Worm (Caenorhabditis elegans) whole organism, L2 larva: ENCODE data around the gene cct-6.

Source experiments
- R02D3.7 ChIP-seq: fragments of 150-350 bp; optimal IDR thresholded peaks from 2 replicates; lab custom pipeline; 2014; ENCODE audit warnings: missing biosample characterization, missing genetic modification characterization
- ZK546.5 ChIP-seq: sonication (generic microtip); optimal IDR thresholded peaks from 2 replicates; lab custom pipeline; 2017; ENCODE audit warnings: missing biosample characterization, missing genetic modification characterization
- egl-27 ChIP-seq: sonication (generic microtip); optimal IDR thresholded peaks from 3 replicates; lab custom pipeline; 2017; ENCODE audit warnings: missing biosample characterization, missing genetic modification reagents, missing genetic modification characterization
- elt-1 ChIP-seq: fragments of 150-350 bp; optimal IDR thresholded peaks from 2 replicates; lab custom pipeline; 2014; ENCODE audit warnings: missing biosample characterization, missing genetic modification characterization
- fos-1 ChIP-seq: fragments of 150-350 bp; optimal IDR thresholded peaks from 2 replicates; lab custom pipeline; 2014; ENCODE audit warnings: missing biosample characterization, missing genetic modification characterization
- lin-39 ChIP-seq: fragments of 150-350 bp; optimal IDR thresholded peaks from 2 replicates; lab custom pipeline; 2014; ENCODE audit warnings: missing biosample characterization, missing genetic modification reagents, missing genetic modification characterization
- mdl-1 ChIP-seq, 2 experiments: fragments of 150-350 bp in 1 of 2; sonication (generic microtip) in 1 of 2; optimal IDR thresholded peaks; 2 replicates each; lab custom pipeline; 2017; ENCODE audit warnings: missing biosample characterization in 2 of 2, missing genetic modification characterization in 2 of 2
- nhr-77 ChIP-seq: fragments of 150-350 bp; optimal IDR thresholded peaks from 2 replicates; lab custom pipeline; 2014; ENCODE audit warnings: missing biosample characterization, missing genetic modification characterization
- snpc-4 ChIP-seq: fragments of 150-350 bp; optimal IDR thresholded peaks from 2 replicates; lab custom pipeline; 2014; ENCODE audit warnings: missing biosample characterization, missing genetic modification characterization
- unc-39 ChIP-seq: fragments of 150-350 bp; optimal IDR thresholded peaks from 2 replicates; lab custom pipeline; 2014; ENCODE audit warnings: missing biosample characterization, missing genetic modification characterization
- zag-1 ChIP-seq: fragments of 150-350 bp; optimal IDR thresholded peaks from 2 replicates; lab custom pipeline; 2014; ENCODE audit warnings: missing biosample characterization, missing genetic modification characterization
- ztf-11 ChIP-seq: sonication (generic microtip); optimal IDR thresholded peaks from 2 replicates; lab custom pipeline; 2017; ENCODE audit warnings: missing biosample characterization, missing genetic modification characterization
- ztf-4 ChIP-seq: fragments of 150-350 bp; optimal IDR thresholded peaks from 2 replicates; lab custom pipeline; 2014; ENCODE audit warnings: missing biosample characterization, missing genetic modification characterization

- TF ChIP-seq R02D3.7 (tag; lab: Kevin White, UChicago): no peak
- no peak for TF ChIP-seq egl-27 (tag; lab: Kevin White, UChicago)
- TF ChIP-seq unc-39: no peak
- no peak for TF ChIP-seq ZK546.5 (tag; lab: Kevin White, UChicago)
- TF ChIP-seq snpc-4 (tag; lab: Kevin White, UChicago): no peak
- no peak for TF ChIP-seq ztf-4 (tag; lab: Kevin White, UChicago)
- no peak for TF ChIP-seq elt-1
- TF ChIP-seq nhr-77 (tag; lab: Kevin White, UChicago): no peak
- TF ChIP-seq mdl-1 (tag; optimal IDR thresholded peaks at IDR 0.05; lab: Kevin White, UChicago): peak in 1 of 2 experiments; percentile 5
- TF ChIP-seq ztf-11 (tag; lab: Kevin White, UChicago): no peak
- TF ChIP-seq fos-1: no peak
- no peak for TF ChIP-seq lin-39 (tag; lab: Kevin White, UChicago)
- no peak for TF ChIP-seq zag-1 (tag; lab: Kevin White, UChicago)
Measured at ce11 chrIII:5876867-5877641, 21.6 kb upstream of the cct-6 start.
